Worm (Caenorhabditis elegans) whole organism, L4 larva: ENCODE results near the gene lact-7.

Experiments used
- F10B5.3 ChIP-seq: sonication (generic microtip); optimal IDR thresholded peaks from 2 replicates; lab custom pipeline; 2016; ENCODE audit warnings: mild to moderate bottlenecking, missing genetic modification characterization, missing compliant biosample characterization
- F37D6.2 ChIP-seq: sonication (generic microtip); optimal IDR thresholded peaks from 2 replicates; lab custom pipeline; 2016; ENCODE audit warnings: mild to moderate bottlenecking, missing genetic modification characterization, missing compliant biosample characterization
- F49E8.2 ChIP-seq: sonication (generic microtip); optimal IDR thresholded peaks from 2 replicates; lab custom pipeline; 2016; ENCODE audit warnings: missing compliant biosample characterization, mild to moderate bottlenecking, missing genetic modification characterization, borderline replicate concordance
- T20F7.1 ChIP-seq: fragments of 200-800 bp; sonication (Bioruptor generic); optimal IDR thresholded peaks from 2 replicates; lab custom pipeline; 2018; ENCODE audit warnings: mild to moderate bottlenecking, missing genetic modification characterization, missing compliant biosample characterization
- T26A8.4 ChIP-seq: fragments of 200-800 bp; sonication (Bioruptor generic); IDR thresholded peaks from 2 replicates; pipeline ENCODE4 v1.3.6; 2022; ENCODE audit warnings: missing genetic modification characterization, missing compliant biosample characterization
- Y48G9A.11 ChIP-seq: fragments of 200-800 bp; sonication (Bioruptor generic); IDR thresholded peaks from 2 replicates; pipeline ENCODE4 v1.3.6; 2022; ENCODE audit warnings: missing genetic modification reagents, missing genetic modification characterization, missing compliant biosample characterization
- Y75B8A.6 ChIP-seq: fragments of 200-800 bp; sonication (Bioruptor generic); IDR thresholded peaks from 2 replicates; pipeline ENCODE4 v1.3.6; 2022; ENCODE audit warnings: missing genetic modification reagents, missing genetic modification characterization, missing compliant biosample characterization
- arid-1 ChIP-seq: fragments of 200-800 bp; sonication (Bioruptor generic); conservative IDR thresholded peaks from 2 replicates; pipeline ENCODE4 v1.3.6; 2022; ENCODE audit warnings: missing genetic modification reagents, missing genetic modification characterization, missing compliant biosample characterization
- attf-4 ChIP-seq: sonication (generic microtip); optimal IDR thresholded peaks from 3 replicates; lab custom pipeline; 2017; ENCODE audit warnings: missing biosample characterization, missing genetic modification characterization
- ceh-20 ChIP-seq: fragments of 200-800 bp; sonication (Bioruptor generic); IDR thresholded peaks from 2 replicates; pipeline ENCODE4 v1.3.6; 2022; ENCODE audit warnings: missing genetic modification reagents, missing genetic modification characterization, missing compliant biosample characterization
- ceh-82 ChIP-seq: sonication (generic microtip); optimal IDR thresholded peaks from 2 replicates; lab custom pipeline; 2017; ENCODE audit warnings: missing biosample characterization, missing genetic modification characterization
- ces-1 ChIP-seq: fragments of 150-350 bp; sonication (generic microtip); optimal IDR thresholded peaks from 4 replicates; lab custom pipeline; 2014; ENCODE audit warnings: missing biosample characterization, missing genetic modification reagents, missing genetic modification characterization
- cey-2 ChIP-seq: sonication (generic microtip); optimal IDR thresholded peaks from 3 replicates; lab custom pipeline; 2017; ENCODE audit warnings: missing genetic modification characterization, mild to moderate bottlenecking, missing compliant biosample characterization, antibody characterized with exemption, borderline replicate concordance; ENCODE audit not compliant: insufficient read depth
- daf-12 ChIP-seq: fragments of 150-350 bp; optimal IDR thresholded peaks from 2 replicates; lab custom pipeline; 2014; ENCODE audit warnings: missing biosample characterization, missing genetic modification reagents, missing genetic modification characterization
- dmd-6 ChIP-seq: fragments of 200-800 bp; sonication (Bioruptor generic); IDR thresholded peaks from 2 replicates; pipeline ENCODE4 v1.3.6; 2022; ENCODE audit warnings: missing genetic modification reagents, missing genetic modification characterization, missing compliant biosample characterization
- duxl-1 ChIP-seq: sonication (generic microtip); optimal IDR thresholded peaks from 2 replicates; lab custom pipeline; 2016; ENCODE audit warnings: mild to moderate bottlenecking, missing genetic modification characterization, moderate library complexity, missing compliant biosample characterization; ENCODE audit not compliant: poor library complexity
- dve-1 ChIP-seq: sonication (generic microtip); optimal IDR thresholded peaks from 2 replicates; lab custom pipeline; 2017; ENCODE audit warnings: antibody characterized with exemption, mild to moderate bottlenecking, missing genetic modification characterization, missing compliant biosample characterization; ENCODE audit not compliant: insufficient read depth
- egl-43 ChIP-seq: fragments of 200-800 bp; sonication (Bioruptor generic); IDR thresholded peaks from 2 replicates; pipeline ENCODE4 v1.3.6; 2022; ENCODE audit warnings: missing genetic modification reagents, missing genetic modification characterization, missing compliant biosample characterization
- hlh-11 ChIP-seq: fragments of 200-800 bp; sonication (Bioruptor generic); optimal IDR thresholded peaks from 2 replicates; lab custom pipeline; 2018; ENCODE audit warnings: mild to moderate bottlenecking, missing genetic modification characterization, missing compliant biosample characterization
- hlh-30 ChIP-seq: sonication (generic microtip); optimal IDR thresholded peaks from 2 replicates; lab custom pipeline; 2017; ENCODE audit warnings: antibody characterized with exemption, mild to moderate bottlenecking, missing genetic modification characterization, missing compliant biosample characterization; ENCODE audit not compliant: insufficient read depth
- lim-7 ChIP-seq: fragments of 200-800 bp; sonication (Bioruptor generic); IDR thresholded peaks from 2 replicates; pipeline ENCODE4 v1.3.6; 2022; ENCODE audit warnings: missing genetic modification characterization, missing compliant biosample characterization
- lin-1 ChIP-seq: fragments of 200-800 bp; sonication (Bioruptor generic); IDR thresholded peaks from 2 replicates; pipeline ENCODE4 v1.3.6; 2022; ENCODE audit warnings: missing genetic modification reagents, missing genetic modification characterization, missing compliant biosample characterization
- lin-15B ChIP-seq: fragments of 150-350 bp; sonication (generic microtip); optimal IDR thresholded peaks from 3 replicates; lab custom pipeline; 2014; ENCODE audit warnings: missing biosample characterization, missing genetic modification characterization
- lin-29 ChIP-seq: fragments of 200-800 bp; sonication (Bioruptor generic); IDR thresholded peaks from 2 replicates; pipeline ENCODE4 v1.3.6; 2022; ENCODE audit warnings: missing genetic modification reagents, missing genetic modification characterization, missing compliant biosample characterization
- lin-39 ChIP-seq: fragments of 150-350 bp; optimal IDR thresholded peaks from 2 replicates; lab custom pipeline; 2014; ENCODE audit warnings: missing biosample characterization, missing genetic modification reagents, missing genetic modification characterization
- lsy-2 ChIP-seq, 2 experiments: fragments of 150-350 bp in 1 of 2; sonication (generic microtip) in 1 of 2; optimal IDR thresholded peaks; 2 replicates each; lab custom pipeline; 2014 to 2017; ENCODE audit warnings: missing biosample characterization in 2 of 2, missing genetic modification characterization in 2 of 2
- mdl-1 ChIP-seq, 2 experiments: fragments of 150-350 bp in 1 of 2; sonication (generic microtip) in 1 of 2; optimal IDR thresholded peaks; 2 replicates each; lab custom pipeline; 2014 to 2017; ENCODE audit warnings: missing biosample characterization in 2 of 2, missing genetic modification characterization in 2 of 2
- mxl-2 ChIP-seq: fragments of 200-800 bp; sonication (Bioruptor generic); conservative IDR thresholded peaks from 2 replicates; pipeline ENCODE4 v1.3.6; 2022; ENCODE audit warnings: missing genetic modification reagents, missing genetic modification characterization, missing compliant biosample characterization
- mxl-3 ChIP-seq: fragments of 200-800 bp; sonication (Bioruptor generic); optimal IDR thresholded peaks from 2 replicates; lab custom pipeline; 2018; ENCODE audit warnings: mild to moderate bottlenecking, missing genetic modification characterization, missing compliant biosample characterization
- nhr-111 ChIP-seq: fragments of 200-800 bp; sonication (Bioruptor generic); optimal IDR thresholded peaks from 2 replicates; lab custom pipeline; 2018; ENCODE audit warnings: mild to moderate bottlenecking, missing genetic modification characterization, missing compliant biosample characterization
- nhr-237 ChIP-seq: sonication (generic microtip); optimal IDR thresholded peaks from 2 replicates; lab custom pipeline; 2017; ENCODE audit warnings: missing biosample characterization, missing genetic modification characterization
- nhr-41 ChIP-seq: fragments of 200-800 bp; sonication (Bioruptor generic); IDR thresholded peaks from 2 replicates; pipeline ENCODE4 v1.3.6; 2022; ENCODE audit warnings: missing genetic modification reagents, missing genetic modification characterization, missing compliant biosample characterization
- nhr-48 ChIP-seq: sonication (generic microtip); optimal IDR thresholded peaks from 2 replicates; lab custom pipeline; 2016; ENCODE audit warnings: mild to moderate bottlenecking, missing genetic modification characterization, missing compliant biosample characterization
- nhr-77 ChIP-seq: fragments of 150-350 bp; optimal IDR thresholded peaks from 2 replicates; lab custom pipeline; 2014; ENCODE audit warnings: missing biosample characterization, missing genetic modification characterization
- pha-4 ChIP-seq, 2 experiments: fragments of 150-350 bp in 1 of 2; fragments of 200-800 bp in 1 of 2; sonication (Bioruptor generic) in 1 of 2; IDR thresholded peaks in 1 of 2; optimal IDR thresholded peaks in 1 of 2; 2 replicates each; pipeline versions ENCODE4 v1.3.6 to Lab custom; 2014 to 2022; ENCODE audit warnings: missing genetic modification characterization in 2 of 2, missing genetic modification reagents in 2 of 2, missing biosample characterization in 1 of 2, missing compliant biosample characterization in 1 of 2
- saeg-2 ChIP-seq: fragments of 200-800 bp; sonication (Bioruptor generic); IDR thresholded peaks from 2 replicates; pipeline ENCODE4 v1.3.6; 2022; ENCODE audit warnings: missing genetic modification reagents, missing genetic modification characterization, missing compliant biosample characterization
- sdz-12 ChIP-seq: fragments of 200-800 bp; sonication (Bioruptor generic); optimal IDR thresholded peaks from 2 replicates; lab custom pipeline; 2018; ENCODE audit warnings: mild to moderate bottlenecking, missing genetic modification characterization, missing compliant biosample characterization
- skn-1 ChIP-seq: fragments of 150-350 bp; optimal IDR thresholded peaks from 2 replicates; lab custom pipeline; 2014; ENCODE audit warnings: missing biosample characterization, missing genetic modification characterization
- snpc-4 ChIP-seq: fragments of 150-350 bp; optimal IDR thresholded peaks from 2 replicates; lab custom pipeline; 2014; ENCODE audit warnings: missing biosample characterization, missing genetic modification characterization
- spr-1 ChIP-seq: sonication (generic microtip); optimal IDR thresholded peaks from 2 replicates; lab custom pipeline; 2016; ENCODE audit warnings: mild to moderate bottlenecking, missing genetic modification characterization, missing compliant biosample characterization
- tag-97 ChIP-seq: fragments of 200-800 bp; sonication (Bioruptor generic); IDR thresholded peaks from 2 replicates; pipeline ENCODE4 v1.3.6; 2022; ENCODE audit warnings: missing genetic modification characterization, missing compliant biosample characterization
- unc-130 ChIP-seq: sonication (generic microtip); optimal IDR thresholded peaks from 2 replicates; lab custom pipeline; 2016; ENCODE audit warnings: missing genetic modification reagents, missing genetic modification characterization, missing compliant biosample characterization
- unc-39 ChIP-seq: sonication (generic microtip); optimal IDR thresholded peaks from 2 replicates; lab custom pipeline; 2017; ENCODE audit warnings: missing biosample characterization, missing genetic modification characterization
- unc-62 ChIP-seq, 3 experiments: fragments of 150-350 bp in 1 of 3; sonication (generic microtip); optimal IDR thresholded peaks in 2 of 3; peaks in 1 of 3; 1 replicate in 1 of 3; 2 replicates in 2 of 3; lab custom pipeline; 2014 to 2017; ENCODE audit warnings: missing biosample characterization in 3 of 3, missing genetic modification characterization in 3 of 3, missing genetic modification reagents in 3 of 3, missing genotype in 1 of 3
- vab-7 ChIP-seq: fragments of 200-800 bp; sonication (Bioruptor generic); IDR thresholded peaks from 2 replicates; pipeline ENCODE4 v1.3.6; 2022; ENCODE audit warnings: missing genetic modification reagents, missing genetic modification characterization, missing compliant biosample characterization
- zfp-3 ChIP-seq: fragments of 200-800 bp; sonication (Bioruptor generic); conservative IDR thresholded peaks from 2 replicates; pipeline ENCODE4 v1.3.6; 2022; ENCODE audit warnings: missing genetic modification reagents, missing genetic modification characterization, missing compliant biosample characterization
- zip-11 ChIP-seq: fragments of 200-800 bp; sonication (Bioruptor generic); IDR thresholded peaks from 2 replicates; pipeline ENCODE4 v1.3.6; 2022; ENCODE audit warnings: missing genetic modification characterization, missing compliant biosample characterization
- ztf-11 ChIP-seq: fragments of 150-350 bp; optimal IDR thresholded peaks from 2 replicates; lab custom pipeline; 2014; ENCODE audit warnings: missing biosample characterization, missing genetic modification characterization
- ztf-7 ChIP-seq: fragments of 150-350 bp; optimal IDR thresholded peaks from 2 replicates; lab custom pipeline; 2014; ENCODE audit warnings: missing biosample characterization, missing genetic modification characterization

The lact-7 gene

DNA sequence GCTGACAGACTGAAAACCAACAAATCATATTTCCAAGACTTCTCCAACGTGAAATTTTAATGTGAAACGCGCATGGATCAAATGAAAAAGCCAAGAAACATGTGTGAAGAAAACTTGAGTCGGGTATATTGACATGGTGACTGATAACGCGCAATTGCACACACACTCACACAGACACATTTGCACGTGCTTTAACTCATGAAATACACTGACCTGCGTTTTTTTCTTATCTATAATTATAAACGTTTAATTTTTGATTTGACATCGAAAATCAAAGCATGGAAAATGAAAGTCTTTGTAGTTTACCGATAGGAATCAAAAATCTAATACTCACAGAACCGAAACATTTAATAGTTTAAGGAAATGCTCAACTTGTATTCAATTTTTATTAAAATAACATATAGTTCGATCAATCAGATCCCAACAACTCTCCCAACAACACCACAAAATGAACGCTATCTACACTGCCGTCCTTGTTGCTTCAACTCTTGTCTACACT is 20.3 kb upstream of the lact-7 start, which contains the start of gene nspa-9:
nspa-9 (plus strand) TSS at position 449 of the 499 bp plus-strand sequence.
- TF ChIP-seq unc-62 (GFP tag; optimal IDR thresholded peaks at IDR 0.05 in 1 of 2; lab: Kevin White, UChicago) (peak in 1 of 2 experiments; percentile 81), unc-62 (tag; optimal IDR thresholded peaks at IDR 0.05; lab: Kevin White, UChicago) (no peak), zfp-3 (GFP tag; lab: Robert Waterston, UW) (no peak), snpc-4 (tag; lab: Kevin White, UChicago) (no peak), mxl-2 (GFP tag; lab: Robert Waterston, UW) (0 out of 2 replicates have a peak, but pooled peaks have one; percentile 10), T20F7.1 (GFP tag; lab: Kevin White, UChicago) (peak; percentile 5), Y48G9A.11 (GFP tag; lab: Robert Waterston, UW) (no peak), nhr-77 (tag; lab: Kevin White, UChicago) (peak; percentile 82), F10B5.3 (no peak), skn-1 (tag; lab: Kevin White, UChicago) (no peak), duxl-1 (no peak), lin-29 (GFP tag; lab: Robert Waterston, UW) (no peak), zip-11 (GFP tag; lab: Robert Waterston, UW) (no peak), ztf-11 (tag; lab: Kevin White, UChicago) (no peak), nhr-237 (tag; lab: Kevin White, UChicago) (no peak), hlh-11 (tag; lab: Kevin White, UChicago) (peak; percentile 83), lin-15B (tag; lab: Kevin White, UChicago) (no peak), Y75B8A.6 (GFP tag; lab: Robert Waterston, UW) (no peak), F37D6.2 (tag; lab: Kevin White, UChicago) (no peak), spr-1 (tag; lab: Kevin White, UChicago) (no peak), nhr-41 (GFP tag; lab: Robert Waterston, UW) (no peak), unc-130 (GFP tag; lab: Kevin White, UChicago) (no peak), mxl-3 (GFP tag; lab: Kevin White, UChicago) (peak; percentile 39), attf-4 (tag; lab: Kevin White, UChicago) (no peak), ceh-82 (tag; lab: Kevin White, UChicago) (no peak), egl-43 (GFP tag; lab: Robert Waterston, UW) (no peak), daf-12 (no peak), ces-1 (GFP tag; lab: Kevin White, UChicago) (no peak), ceh-20 (no peak), T26A8.4 (GFP tag; lab: Robert Waterston, UW) (no peak), vab-7 (GFP tag; lab: Robert Waterston, UW) (no peak), saeg-2 (no peak), unc-39 (tag; lab: Kevin White, UChicago) (no peak), cey-2 (tag; lab: Kevin White, UChicago) (no peak), lin-39 (no peak), mdl-1 (tag; optimal IDR thresholded peaks at IDR 0.05; lab: Kevin White, UChicago) (peak; percentile 15 to 87), dmd-6 (GFP tag; lab: Robert Waterston, UW) (peak; percentile 95), sdz-12 (GFP tag; lab: Kevin White, UChicago) (no peak), lim-7 (no peak), tag-97 (GFP tag; lab: Robert Waterston, UW) (no peak), pha-4 (GFP tag; IDR thresholded peaks at IDR 0.05; lab: Robert Waterston, UW) (no peak), pha-4 (tag; optimal IDR thresholded peaks at IDR 0.05; lab: Kevin White, UChicago) (no peak), arid-1 (no peak), lsy-2 (tag; optimal IDR thresholded peaks at IDR 0.05; lab: Kevin White, UChicago) (no peak), ztf-7 (no peak), dve-1 (tag; lab: Kevin White, UChicago) (peak; percentile 86), nhr-111 (no peak), nhr-48 (tag; lab: Kevin White, UChicago) (peak; percentile 40), hlh-30 (tag; lab: Kevin White, UChicago) (peak; percentile 77), F49E8.2 (tag; lab: Kevin White, UChicago) (no peak), lin-1 (0 out of 2 replicates have a peak, but pooled peaks have one; percentile 19)
